Worm (Caenorhabditis elegans) whole organism, early embryonic: ENCODE data around the gene vit-4.

ENCODE experiments used
- B0310.2 ChIP-seq: sonication (generic microtip); optimal IDR thresholded peaks from 2 replicates; lab custom pipeline; 2016; ENCODE audit warnings: mild to moderate bottlenecking, missing genetic modification characterization, missing compliant biosample characterization
- F13C5.2 ChIP-seq: sonication (generic microtip); optimal IDR thresholded peaks from 2 replicates; lab custom pipeline; 2017; ENCODE audit warnings: mild to moderate bottlenecking, missing genetic modification characterization, inconsistent platforms, missing compliant biosample characterization
- aly-1 ChIP-seq: sonication (generic microtip); optimal IDR thresholded peaks from 2 replicates; lab custom pipeline; 2016; ENCODE audit warnings: missing genetic modification characterization, missing compliant biosample characterization
- ama-1 ChIP-seq: fragments of 150-350 bp; optimal IDR thresholded peaks from 2 replicates; lab custom pipeline; 2014
- ceh-13 ChIP-seq: fragments of 200-800 bp; sonication (Bioruptor generic); optimal IDR thresholded peaks from 2 replicates; lab custom pipeline; 2018; ENCODE audit warnings: mild to moderate bottlenecking, missing genetic modification characterization, missing compliant biosample characterization
- ceh-36 ChIP-seq: sonication (generic microtip); optimal IDR thresholded peaks from 2 replicates; lab custom pipeline; 2016; ENCODE audit warnings: missing genetic modification characterization, inconsistent platforms, missing compliant biosample characterization
- ets-7 ChIP-seq: sonication (generic microtip); optimal IDR thresholded peaks from 2 replicates; lab custom pipeline; 2016; ENCODE audit warnings: missing genotype, missing genetic modification characterization, missing compliant biosample characterization
- flt-1 ChIP-seq: fragments of 200-800 bp; sonication (Bioruptor generic); IDR thresholded peaks from 2 replicates; pipeline ENCODE4 v1.3.6; 2022; ENCODE audit warnings: missing genetic modification characterization, missing compliant biosample characterization
- hmbx-1 ChIP-seq: sonication (generic microtip); optimal IDR thresholded peaks from 2 replicates; lab custom pipeline; 2016; ENCODE audit warnings: mild to moderate bottlenecking, missing genetic modification characterization, missing compliant biosample characterization
- hmg-4 ChIP-seq: fragments of 200-800 bp; sonication (Bioruptor generic); optimal IDR thresholded peaks from 2 replicates; lab custom pipeline; 2018; ENCODE audit warnings: mild to moderate bottlenecking, missing genetic modification characterization, missing compliant biosample characterization
- hnd-1 ChIP-seq: sonication (generic microtip); optimal IDR thresholded peaks from 2 replicates; lab custom pipeline; 2016; ENCODE audit warnings: missing genetic modification characterization, missing compliant biosample characterization
- pes-1 ChIP-seq: fragments of 200-800 bp; sonication (Bioruptor generic); IDR thresholded peaks from 2 replicates; pipeline ENCODE4 v1.3.6; 2022; ENCODE audit warnings: missing genetic modification reagents, missing genetic modification characterization, missing compliant biosample characterization
- scrt-1 ChIP-seq: fragments of 200-800 bp; sonication (Bioruptor generic); IDR thresholded peaks from 2 replicates; pipeline ENCODE4 v1.3.6; 2022; ENCODE audit warnings: missing genetic modification characterization, missing compliant biosample characterization
- sea-1 ChIP-seq: fragments of 200-800 bp; sonication (Bioruptor generic); conservative IDR thresholded peaks from 2 replicates; pipeline ENCODE4 v1.3.6; 2022; ENCODE audit warnings: missing genetic modification characterization, missing compliant biosample characterization
- tbx-11 ChIP-seq: fragments of 200-800 bp; sonication (Bioruptor generic); IDR thresholded peaks from 2 replicates; pipeline ENCODE4 v1.3.6; 2022; ENCODE audit warnings: missing genetic modification characterization, missing compliant biosample characterization
- tbx-37 ChIP-seq: fragments of 200-800 bp; sonication (Bioruptor generic); conservative IDR thresholded peaks from 2 replicates; pipeline ENCODE4 v1.3.6; 2022; ENCODE audit warnings: missing genetic modification reagents, missing genetic modification characterization, missing compliant biosample characterization
- tra-4 ChIP-seq: sonication (generic microtip); optimal IDR thresholded peaks from 2 replicates; lab custom pipeline; 2017; ENCODE audit warnings: missing genetic modification characterization, missing compliant biosample characterization

vit-4 gene

DNA sequence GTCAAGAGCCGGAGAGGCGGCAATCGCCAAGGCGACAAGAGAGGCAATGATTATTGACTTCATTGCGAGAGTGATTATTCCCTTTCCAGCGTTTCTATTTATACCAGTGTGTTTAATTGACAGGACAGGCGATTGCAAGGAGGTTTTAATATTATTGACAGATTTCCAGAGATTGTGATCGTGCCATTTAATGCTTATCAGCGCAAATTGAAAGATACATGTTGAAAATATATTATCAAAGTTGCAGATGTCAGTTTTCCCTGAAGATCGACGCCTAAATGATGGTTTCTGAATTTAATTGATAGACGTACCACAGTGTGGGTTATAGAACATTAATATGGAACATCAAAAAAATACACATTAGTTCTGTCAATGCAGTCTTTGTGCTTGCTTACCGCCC is at the start of gene vit-4:
Gene vit-4 (minus strand): TSS at position 63 of the 400 bp plus-strand sequence.
- TF ChIP-seq tbx-37 (GFP tag; lab: Robert Waterston, UW) = no peak
- TF ChIP-seq pes-1 (GFP tag; lab: Robert Waterston, UW) = no peak
- TF ChIP-seq F13C5.2 (tag; lab: Kevin White, UChicago) = no peak
- TF ChIP-seq flt-1 (GFP tag; lab: Robert Waterston, UW) = no peak
- no peak for TF ChIP-seq hnd-1
- no peak for TF ChIP-seq hmg-4 (GFP tag; lab: Kevin White, UChicago)
- no peak for TF ChIP-seq ceh-13 (GFP tag; lab: Kevin White, UChicago)
- no peak for TF ChIP-seq hmbx-1 (tag; lab: Kevin White, UChicago)
- TF ChIP-seq sea-1 = no peak
- TF ChIP-seq ets-7 (tag; lab: Kevin White, UChicago) = no peak
- TF ChIP-seq aly-1 (tag; lab: Kevin White, UChicago) = no peak
- TF ChIP-seq tra-4 (tag; lab: Kevin White, UChicago) = no peak
- no peak for TF ChIP-seq B0310.2 (tag; lab: Kevin White, UChicago)
- TF ChIP-seq tbx-11 = no peak
- TF ChIP-seq ama-1 (lab: Kevin White, UChicago) = no peak
- no peak for TF ChIP-seq scrt-1 (GFP tag; lab: Robert Waterston, UW)
- TF ChIP-seq ceh-36 = no peak

ce11 chrX:3611740-3612139 is 48.0 kb upstream of the vit-4 start:
- TF ChIP-seq hnd-1 = no peak

- no peak for TF ChIP-seq F13C5.2 (tag; lab: Kevin White, UChicago)
- TF ChIP-seq scrt-1 (GFP tag; lab: Robert Waterston, UW) = no peak
- TF ChIP-seq ceh-13 (GFP tag; lab: Kevin White, UChicago) = no peak
- no peak for TF ChIP-seq pes-1 (GFP tag; lab: Robert Waterston, UW)
- TF ChIP-seq tbx-11 = no peak
- TF ChIP-seq aly-1 (tag; lab: Kevin White, UChicago) = no peak
- TF ChIP-seq hmbx-1 (tag; lab: Kevin White, UChicago) = no peak
- no peak for TF ChIP-seq flt-1 (GFP tag; lab: Robert Waterston, UW)
- TF ChIP-seq hmg-4 (GFP tag; lab: Kevin White, UChicago) = no peak
- no peak for TF ChIP-seq hnd-1
- TF ChIP-seq tbx-37 (GFP tag; lab: Robert Waterston, UW) = no peak
- no peak for TF ChIP-seq ets-7 (tag; lab: Kevin White, UChicago)
Observed at ce11 chrX:3611042-3611623, 47.4 kb upstream of the vit-4 start, which contains the start of gene C18B2.5. Gene C18B2.5, minus strand, starts transcription at chrX:3611092.

ce11 chrX:3610442-3610841 is 46.7 kb upstream of the vit-4 start:
- TF ChIP-seq aly-1 (tag; lab: Kevin White, UChicago) = no peak
- TF ChIP-seq ceh-13 (GFP tag; lab: Kevin White, UChicago) = no peak
- TF ChIP-seq tbx-37 (GFP tag; lab: Robert Waterston, UW) = no peak
- TF ChIP-seq ets-7 (tag; lab: Kevin White, UChicago) = no peak
- TF ChIP-seq tbx-11 = no peak
- TF ChIP-seq tra-4 (tag; lab: Kevin White, UChicago) = no peak
- no peak for TF ChIP-seq pes-1 (GFP tag; lab: Robert Waterston, UW)
- no peak for TF ChIP-seq sea-1
- no peak for TF ChIP-seq B0310.2 (tag; lab: Kevin White, UChicago)
- no peak for TF ChIP-seq ceh-36
- TF ChIP-seq ama-1 (lab: Kevin White, UChicago) = no peak
- TF ChIP-seq hmg-4 (GFP tag; lab: Kevin White, UChicago) = no peak

DNA sequence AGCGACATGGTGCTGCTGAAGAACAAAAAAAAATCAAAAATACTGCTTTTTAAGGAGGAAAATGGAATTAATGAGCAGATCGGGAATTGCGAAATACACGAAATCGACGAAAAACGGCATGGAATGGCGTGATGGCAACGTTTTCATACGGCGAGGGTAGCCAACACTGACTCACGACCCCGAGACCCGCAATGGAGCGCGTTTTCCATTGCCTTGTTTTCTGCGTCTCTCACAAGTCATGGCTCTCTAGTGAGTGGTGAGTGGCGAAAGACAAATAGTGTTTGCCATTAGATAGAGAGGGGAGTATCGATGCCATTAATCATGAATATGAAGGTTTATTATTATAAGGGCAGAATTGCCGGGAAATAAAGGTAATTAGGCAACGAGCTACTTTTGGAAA is 42.0 kb upstream of the vit-4 start, which contains the start of gene C18B2.4:
Gene C18B2.4 (minus strand): TSS at position 15 of the 400 bp plus-strand sequence.
- TF ChIP-seq hmg-4 (GFP tag; lab: Kevin White, UChicago) = peak; percentile 39
- TF ChIP-seq ama-1 (lab: Kevin White, UChicago) = no peak
- peak; percentile 7 for TF ChIP-seq F13C5.2 (tag; lab: Kevin White, UChicago)
- TF ChIP-seq tbx-37 (GFP tag; lab: Robert Waterston, UW) = 0 out of 2 replicates have a peak, but pooled peaks have one; percentile 14

- TF ChIP-seq hmg-4 (GFP tag; lab: Kevin White, UChicago) (no peak), ama-1 (lab: Kevin White, UChicago) (no peak), sea-1 (no peak), hnd-1 (no peak), scrt-1 (GFP tag; lab: Robert Waterston, UW) (no peak), pes-1 (GFP tag; lab: Robert Waterston, UW) (no peak), flt-1 (GFP tag; lab: Robert Waterston, UW) (no peak), hmbx-1 (tag; lab: Kevin White, UChicago) (no peak), tbx-11 (no peak), ceh-13 (GFP tag; lab: Kevin White, UChicago) (no peak), ets-7 (tag; lab: Kevin White, UChicago) (no peak), tbx-37 (GFP tag; lab: Robert Waterston, UW) (no peak), aly-1 (tag; lab: Kevin White, UChicago) (no peak), B0310.2 (tag; lab: Kevin White, UChicago) (no peak), tra-4 (tag; lab: Kevin White, UChicago) (no peak), F13C5.2 (tag; lab: Kevin White, UChicago) (no peak), ceh-36 (no peak)
Observed at ce11 chrX:3602622-3603021, 38.9 kb upstream of the vit-4 start.

DNA sequence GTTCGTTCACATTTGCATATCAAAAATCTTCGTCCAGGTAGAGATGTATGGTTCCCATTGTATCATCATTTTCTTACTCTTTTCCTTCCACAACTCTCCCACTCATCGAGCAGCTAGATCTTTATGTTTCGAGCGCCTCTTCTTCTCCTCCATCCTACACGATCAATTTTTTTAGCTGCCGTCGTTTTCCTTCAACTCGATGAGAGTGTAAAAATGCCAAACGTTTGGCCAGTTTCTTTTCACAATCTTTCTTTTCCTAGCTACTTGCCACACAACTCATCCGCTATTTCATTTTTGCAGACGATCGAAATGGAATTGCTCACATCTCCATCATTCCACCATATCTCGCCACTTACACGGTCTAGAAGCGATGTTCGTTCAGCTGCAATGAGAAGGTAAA is 37.8 kb upstream of the vit-4 start, which contains the start of gene C18B2.3:
Gene C18B2.3 (plus strand): TSS at position 301 of the 400 bp plus-strand sequence.
- TF ChIP-seq F13C5.2 (tag; lab: Kevin White, UChicago) (no peak), sea-1 (no peak), ceh-13 (GFP tag; lab: Kevin White, UChicago) (no peak), hmg-4 (GFP tag; lab: Kevin White, UChicago) (no peak), pes-1 (GFP tag; lab: Robert Waterston, UW) (no peak), tbx-11 (no peak), B0310.2 (tag; lab: Kevin White, UChicago) (no peak), tbx-37 (GFP tag; lab: Robert Waterston, UW) (no peak), hnd-1 (no peak), ama-1 (lab: Kevin White, UChicago) (no peak), ceh-36 (no peak), aly-1 (tag; lab: Kevin White, UChicago) (no peak), hmbx-1 (tag; lab: Kevin White, UChicago) (no peak)
